Fruit fly (Drosophila melanogaster) whole organism, embryonic: ENCODE data around the gene CG8034.
A peak's percentile ranks its signal among the peaks of the same experiment; 100 is the strongest.

Experiments used
- B-H1 ChIP-seq: fragments of 200-800 bp; sonication (Bioruptor generic); IDR thresholded peaks from 3 replicates; pipeline ENCODE4 v1.3.6; 2022; ENCODE audit warnings: missing biosample characterization, missing genetic modification characterization
- CG10274 ChIP-seq: fragments of 200-800 bp; sonication (Bioruptor generic); optimal IDR thresholded peaks from 3 replicates; lab custom pipeline; 2017; ENCODE audit warnings: missing biosample characterization, mild to moderate bottlenecking, missing genetic modification characterization
- CG10979 ChIP-seq: fragments of 200-800 bp; sonication (Bioruptor generic); optimal IDR thresholded peaks from 2 replicates; lab custom pipeline; 2018; ENCODE audit warnings: missing biosample characterization, mild to moderate bottlenecking, missing genetic modification characterization, moderate library complexity
- CG11398 ChIP-seq: fragments of 200-800 bp; sonication (Bioruptor generic); optimal IDR thresholded peaks from 2 replicates; lab custom pipeline; 2016; ENCODE audit warnings: missing biosample characterization, missing genetic modification characterization
- CG11560 ChIP-seq: fragments of 200-800 bp; sonication (Bioruptor generic); IDR thresholded peaks from 3 replicates; pipeline ENCODE4 v1.3.6; 2022; ENCODE audit warnings: missing biosample characterization, missing genetic modification characterization
- CG13894 ChIP-seq: fragments of 200-800 bp; sonication (Bioruptor generic); optimal IDR thresholded peaks from 3 replicates; lab custom pipeline; 2018; ENCODE audit warnings: missing biosample characterization, mild to moderate bottlenecking, missing genetic modification characterization, moderate library complexity
- CG14014 ChIP-seq: fragments of 200-800 bp; sonication (Bioruptor generic); IDR thresholded peaks from 2 replicates; pipeline ENCODE4 v1.3.6; 2022; ENCODE audit warnings: missing biosample characterization, missing genetic modification characterization
- CG15601 ChIP-seq: fragments of 200-800 bp; sonication (Bioruptor generic); optimal IDR thresholded peaks from 3 replicates; lab custom pipeline; 2019; ENCODE audit warnings: missing biosample characterization, mild to moderate bottlenecking, missing genetic modification characterization, moderate library complexity
- CG30403 ChIP-seq: fragments of 200-800 bp; sonication (Bioruptor generic); optimal IDR thresholded peaks from 3 replicates; lab custom pipeline; 2016; ENCODE audit warnings: missing biosample characterization, missing genetic modification characterization
- CG31365 ChIP-seq: fragments of 200-800 bp; sonication (Bioruptor generic); optimal IDR thresholded peaks from 2 replicates; lab custom pipeline; 2018; ENCODE audit warnings: missing biosample characterization, mild to moderate bottlenecking, missing genetic modification characterization
- CG3281 ChIP-seq: fragments of 200-800 bp; sonication (Bioruptor generic); optimal IDR thresholded peaks from 3 replicates; lab custom pipeline; 2017; ENCODE audit warnings: missing biosample characterization, mild to moderate bottlenecking, missing genetic modification characterization
- CG4328 ChIP-seq: fragments of 200-800 bp; sonication (Bioruptor generic); optimal IDR thresholded peaks from 3 replicates; lab custom pipeline; 2017; ENCODE audit warnings: missing biosample characterization, missing genetic modification reagents, missing genetic modification characterization
- CG5180 ChIP-seq: fragments of 200-800 bp; sonication (Bioruptor generic); optimal IDR thresholded peaks from 3 replicates; lab custom pipeline; 2017; ENCODE audit warnings: missing biosample characterization, missing genetic modification characterization, mild to moderate bottlenecking, moderate library complexity, missing genetic modification reagents
- CG6791 ChIP-seq: fragments of 200-800 bp; sonication (Bioruptor generic); IDR thresholded peaks from 3 replicates; pipeline ENCODE4 v1.3.6; 2022; ENCODE audit warnings: missing biosample characterization, missing genetic modification characterization; ENCODE audit not compliant: partially characterized antibody
- CG8388 ChIP-seq: fragments of 200-800 bp; sonication (Bioruptor generic); optimal IDR thresholded peaks from 2 replicates; lab custom pipeline; 2019; ENCODE audit warnings: missing biosample characterization, mild to moderate bottlenecking, missing genetic modification characterization, moderate library complexity
- CG9609 ChIP-seq: fragments of 200-800 bp; sonication (Bioruptor generic); optimal IDR thresholded peaks from 3 replicates; lab custom pipeline; 2016; ENCODE audit warnings: missing biosample characterization, missing genetic modification characterization
- CG9932 ChIP-seq: fragments of 200-800 bp; sonication (Bioruptor generic); IDR thresholded peaks from 2 replicates; pipeline ENCODE4 v1.3.6; 2022; ENCODE audit warnings: missing biosample characterization, missing genetic modification characterization
- CrebB ChIP-seq: fragments of 200-800 bp; sonication (Bioruptor generic); optimal IDR thresholded peaks from 3 replicates; lab custom pipeline; 2018; ENCODE audit warnings: missing biosample characterization, mild to moderate bottlenecking, missing genetic modification characterization
- Ets65A ChIP-seq: fragments of 200-800 bp; sonication (Bioruptor generic); peaks from one replicate; lab custom pipeline; 2016; ENCODE audit warnings: missing biosample characterization, missing genetic modification characterization
- Fer1 ChIP-seq: fragments of 200-800 bp; sonication (Bioruptor generic); optimal IDR thresholded peaks from 2 replicates; lab custom pipeline; 2017; ENCODE audit warnings: missing biosample characterization, mild to moderate bottlenecking, missing genetic modification characterization
- Fer3 ChIP-seq: fragments of 200-800 bp; sonication (Bioruptor generic); optimal IDR thresholded peaks from 2 replicates; lab custom pipeline; 2018; ENCODE audit warnings: missing biosample characterization, mild to moderate bottlenecking, missing genetic modification characterization, moderate library complexity
- H15 ChIP-seq: fragments of 200-800 bp; sonication (Bioruptor generic); IDR thresholded peaks from 3 replicates; pipeline ENCODE4 v1.3.6; 2022; ENCODE audit warnings: missing biosample characterization, missing genetic modification characterization
- Hand ChIP-seq: fragments of 200-800 bp; sonication (Bioruptor generic); optimal IDR thresholded peaks from 2 replicates; lab custom pipeline; 2017; ENCODE audit warnings: mild to moderate bottlenecking, missing biosample characterization, missing genetic modification reagents, missing genetic modification characterization
- Hey ChIP-seq: fragments of 200-800 bp; sonication (Bioruptor generic); optimal IDR thresholded peaks from 3 replicates; lab custom pipeline; 2018; ENCODE audit warnings: missing biosample characterization, mild to moderate bottlenecking, missing genetic modification characterization
- MESR4 ChIP-seq: fragments of 200-800 bp; sonication (Bioruptor generic); optimal IDR thresholded peaks from 2 replicates; lab custom pipeline; 2018; ENCODE audit warnings: missing biosample characterization, mild to moderate bottlenecking, missing genetic modification characterization, moderate library complexity
- Side ChIP-seq: fragments of 200-800 bp; sonication (Bioruptor generic); optimal IDR thresholded peaks from 2 replicates; lab custom pipeline; 2016; ENCODE audit warnings: missing biosample characterization, missing genetic modification characterization
- Sry-δ ChIP-seq: fragments of 200-800 bp; sonication (Bioruptor generic); optimal IDR thresholded peaks from 2 replicates; lab custom pipeline; 2016; ENCODE audit warnings: missing biosample characterization, missing genetic modification characterization
- Taf1 ChIP-seq: fragments of 200-800 bp; sonication (Bioruptor generic); IDR thresholded peaks from 2 replicates; pipeline ENCODE4 v1.3.6; 2022; ENCODE audit warnings: missing biosample characterization, missing genetic modification characterization
- Tbp ChIP-seq: fragments of >200 bp; optimal IDR thresholded peaks from 2 replicates; lab custom pipeline; 2018; ENCODE audit warnings: missing biosample characterization, missing genetic modification characterization
- ash1 ChIP-seq: fragments of 200-800 bp; sonication (Bioruptor generic); optimal IDR thresholded peaks from 2 replicates; lab custom pipeline; 2018; ENCODE audit warnings: missing biosample characterization, mild to moderate bottlenecking, missing genetic modification characterization
- btn ChIP-seq: fragments of 200-800 bp; sonication (Bioruptor generic); optimal IDR thresholded peaks from 2 replicates; lab custom pipeline; 2016; ENCODE audit warnings: missing biosample characterization, missing genetic modification characterization
- chn ChIP-seq: fragments of 200-800 bp; sonication (Bioruptor generic); optimal IDR thresholded peaks from 2 replicates; lab custom pipeline; 2016; ENCODE audit warnings: missing biosample characterization, missing genetic modification characterization
- crol ChIP-seq: fragments of 200-800 bp; sonication (Bioruptor generic); IDR thresholded peaks from 2 replicates; pipeline ENCODE4 v1.3.6; 2022; ENCODE audit warnings: missing biosample characterization, missing genetic modification characterization
- dysf ChIP-seq: fragments of 200-800 bp; sonication (Bioruptor generic); IDR thresholded peaks from 3 replicates; pipeline ENCODE4 v1.3.6; 2022; ENCODE audit warnings: missing biosample characterization, missing genetic modification characterization
- ewg ChIP-seq: fragments of 200-800 bp; sonication (Bioruptor generic); optimal IDR thresholded peaks from 3 replicates; lab custom pipeline; 2017; ENCODE audit warnings: mild to moderate bottlenecking, missing biosample characterization, missing genetic modification reagents, missing genetic modification characterization
- exex ChIP-seq: fragments of 200-800 bp; sonication (Bioruptor generic); optimal IDR thresholded peaks from 4 replicates; lab custom pipeline; 2018; ENCODE audit warnings: missing biosample characterization, mild to moderate bottlenecking, missing genetic modification characterization, moderate library complexity
- eyg ChIP-seq: fragments of 200-800 bp; sonication (Bioruptor generic); optimal IDR thresholded peaks from 3 replicates; lab custom pipeline; 2016; ENCODE audit warnings: missing biosample characterization, missing genetic modification characterization
- gsb ChIP-seq: fragments of 200-800 bp; sonication (Bioruptor generic); IDR thresholded peaks from 2 replicates; pipeline ENCODE4 v1.3.6; 2022; ENCODE audit warnings: missing biosample characterization, missing genetic modification characterization
- hkb ChIP-seq, 2 experiments: fragments of 200-800 bp in 1 of 2; fragments of >200 bp in 1 of 2; sonication (Bioruptor generic) in 1 of 2; IDR thresholded peaks in 1 of 2; optimal IDR thresholded peaks in 1 of 2; 2 replicates each; pipeline versions ENCODE4 v1.3.6 to Lab custom; 2017 to 2022; ENCODE audit warnings: missing biosample characterization in 1 of 2, missing genetic modification characterization in 1 of 2
- inv ChIP-seq: fragments of 200-800 bp; sonication (Bioruptor generic); IDR thresholded peaks from 2 replicates; pipeline ENCODE4 v1.3.6; 2022; ENCODE audit warnings: missing biosample characterization, missing genetic modification characterization; ENCODE audit not compliant: partially characterized antibody
- mirr ChIP-seq: fragments of 200-800 bp; sonication (Bioruptor generic); optimal IDR thresholded peaks from 3 replicates; lab custom pipeline; 2018; ENCODE audit warnings: missing biosample characterization, mild to moderate bottlenecking, missing genetic modification characterization
- otp ChIP-seq: fragments of 200-800 bp; sonication (Bioruptor generic); IDR thresholded peaks from 3 replicates; pipeline ENCODE4, ENCODE4 v1.3.6; 2022; ENCODE audit warnings: missing biosample characterization, missing genetic modification characterization
- pnt ChIP-seq: fragments of 200-800 bp; sonication (Bioruptor generic); optimal IDR thresholded peaks from 3 replicates; lab custom pipeline; 2016; ENCODE audit warnings: missing biosample characterization, missing genetic modification characterization
- scrt ChIP-seq: fragments of 200-800 bp; sonication (Bioruptor generic); optimal IDR thresholded peaks from 2 replicates; lab custom pipeline; 2018; ENCODE audit warnings: missing biosample characterization, mild to moderate bottlenecking, missing genetic modification characterization, moderate library complexity
- seq ChIP-seq: fragments of 200-800 bp; sonication (Bioruptor generic); IDR thresholded peaks from 2 replicates; pipeline ENCODE4 v1.3.6; 2022; ENCODE audit warnings: missing biosample characterization, missing genetic modification characterization
- shn ChIP-seq: fragments of 200-800 bp; sonication (Bioruptor generic); optimal IDR thresholded peaks from 3 replicates; lab custom pipeline; 2016; ENCODE audit warnings: missing biosample characterization, missing genetic modification characterization
- sna ChIP-seq: fragments of 200-800 bp; sonication (Bioruptor generic); IDR thresholded peaks from 2 replicates; pipeline ENCODE4 v1.3.6; 2022; ENCODE audit warnings: missing biosample characterization, missing genetic modification characterization; ENCODE audit not compliant: partially characterized antibody
- wdn ChIP-seq: fragments of 200-800 bp; sonication (Bioruptor generic); IDR thresholded peaks from 2 replicates; pipeline ENCODE4 v1.3.6; 2022; ENCODE audit warnings: missing biosample characterization, missing genetic modification characterization
- zfh2 ChIP-seq: fragments of 200-800 bp; sonication (Bioruptor generic); optimal IDR thresholded peaks from 2 replicates; lab custom pipeline; 2016; ENCODE audit warnings: missing biosample characterization, missing genetic modification characterization

Gene CG8034

dm6 chrX:19317058-19317767, 19.3 kb upstream of the CG8034 start (continued):
- no peak for TF ChIP-seq CrebB (tag; lab: Kevin White, UChicago)
- peak; percentile 63; the same call in 2 of the 3 replicates for TF ChIP-seq dysf (GFP tag; lab: Robert Waterston, UW)
- TF ChIP-seq CG10979 (tag; lab: Kevin White, UChicago): peak; percentile 72
- no peak for TF ChIP-seq CG9609
- TF ChIP-seq exex (tag; lab: Kevin White, UChicago): peak; percentile 74
- TF ChIP-seq CG30403: peak; percentile 23
- TF ChIP-seq Fer1 (GFP tag; lab: Kevin White, UChicago): peak; percentile 75
- peak; percentile 37 for TF ChIP-seq scrt
- TF ChIP-seq hkb (optimal IDR thresholded peaks at IDR 0.05; lab: Kevin White, UChicago): no peak
- TF ChIP-seq hkb (GFP tag; IDR thresholded peaks at IDR 0.05; lab: Robert Waterston, UW): peak; percentile 70
- TF ChIP-seq Hand (GFP tag; lab: Kevin White, UChicago): peak; percentile 71
- TF ChIP-seq shn (GFP tag; lab: Kevin White, UChicago): no peak
- no peak for TF ChIP-seq MESR4 (GFP tag; lab: Kevin White, UChicago)
- TF ChIP-seq Ets65A (GFP tag; lab: Kevin White, UChicago): no peak
- no peak for TF ChIP-seq otp
- TF ChIP-seq CG4328 (GFP tag; lab: Kevin White, UChicago): peak; percentile 19
- TF ChIP-seq CG10274 (GFP tag; lab: Kevin White, UChicago): no peak
- TF ChIP-seq CG11398 (GFP tag; lab: Kevin White, UChicago): no peak
- peak; percentile 18; the same call in 1 of the 3 replicates for TF ChIP-seq B-H1 (GFP tag; lab: Robert Waterston, UW)
- TF ChIP-seq inv: no peak
- TF ChIP-seq gsb (GFP tag; lab: Robert Waterston, UW): 0 out of 2 replicates have a peak, but pooled peaks have one; percentile 24
- no peak for TF ChIP-seq zfh2
- TF ChIP-seq crol (GFP tag; lab: Robert Waterston, UW): no peak
- TF ChIP-seq Tbp (GFP tag; lab: Kevin White, UChicago): no peak
- TF ChIP-seq seq (GFP tag; lab: Robert Waterston, UW): peak; percentile 61
- TF ChIP-seq CG31365 (tag; lab: Kevin White, UChicago): no peak
- peak; percentile 43 for TF ChIP-seq CG13894 (tag; lab: Kevin White, UChicago)
- peak; percentile 70 for TF ChIP-seq CG8388 (GFP tag; lab: Kevin White, UChicago)
- TF ChIP-seq ewg (GFP tag; lab: Kevin White, UChicago): peak; percentile 12
- TF ChIP-seq chn (GFP tag; lab: Kevin White, UChicago): no peak
- no peak for TF ChIP-seq ash1 (GFP tag; lab: Kevin White, UChicago)
- TF ChIP-seq CG9932 (GFP tag; lab: Robert Waterston, UW): peak; percentile 48
- TF ChIP-seq wdn: no peak
- TF ChIP-seq CG6791 (GFP tag; lab: Robert Waterston, UW): no peak
- TF ChIP-seq CG5180 (GFP tag; lab: Kevin White, UChicago): no peak
- no peak for TF ChIP-seq H15
- no peak for TF ChIP-seq CG11560 (tag; lab: Robert Waterston, UW)
- peak; percentile 50 for TF ChIP-seq Fer3 (tag; lab: Kevin White, UChicago)
- no peak for TF ChIP-seq Sry-δ (GFP tag; lab: Kevin White, UChicago)
- no peak for TF ChIP-seq pnt (GFP tag; lab: Kevin White, UChicago)
- peak; percentile 74 for TF ChIP-seq CG3281
- 0 out of 2 replicates have a peak, but pooled peaks have one; percentile 28 for TF ChIP-seq Taf1 (GFP tag; lab: Robert Waterston, UW)
- no peak for TF ChIP-seq sna (GFP tag; lab: Robert Waterston, UW)
- no peak for TF ChIP-seq Hey (tag; lab: Kevin White, UChicago)
- TF ChIP-seq btn (GFP tag; lab: Kevin White, UChicago): no peak
- 0 out of 2 replicates have a peak, but pooled peaks have one; percentile 39 for TF ChIP-seq CG14014 (GFP tag; lab: Robert Waterston, UW)
- TF ChIP-seq CG15601: peak; percentile 6
- TF ChIP-seq eyg: no peak
- TF ChIP-seq mirr (GFP tag; lab: Kevin White, UChicago): peak; percentile 30
- TF ChIP-seq Side (GFP tag; lab: Kevin White, UChicago): no peak
